Worm (Caenorhabditis elegans) whole organism, L4 larva: Measurements from ENCODE around the gene C25E10.10.

Source experiments
- Y105C5A.15 ChIP-seq: fragments of 200-800 bp; sonication (Bioruptor generic); IDR thresholded peaks from 2 replicates; pipeline ENCODE4 v1.3.6; 2022; ENCODE audit warnings: missing genetic modification characterization, missing compliant biosample characterization
- ceh-82 ChIP-seq: sonication (generic microtip); optimal IDR thresholded peaks from 2 replicates; lab custom pipeline; 2017; ENCODE audit warnings: missing biosample characterization, missing genetic modification characterization
- gei-8 ChIP-seq: fragments of 200-800 bp; sonication (Bioruptor generic); optimal IDR thresholded peaks from 2 replicates; lab custom pipeline; 2018; ENCODE audit warnings: mild to moderate bottlenecking, missing genetic modification characterization, missing compliant biosample characterization
- nhr-11 ChIP-seq: fragments of 150-350 bp; optimal IDR thresholded peaks from 2 replicates; lab custom pipeline; 2014; ENCODE audit warnings: missing biosample characterization, missing genetic modification characterization

DNA sequence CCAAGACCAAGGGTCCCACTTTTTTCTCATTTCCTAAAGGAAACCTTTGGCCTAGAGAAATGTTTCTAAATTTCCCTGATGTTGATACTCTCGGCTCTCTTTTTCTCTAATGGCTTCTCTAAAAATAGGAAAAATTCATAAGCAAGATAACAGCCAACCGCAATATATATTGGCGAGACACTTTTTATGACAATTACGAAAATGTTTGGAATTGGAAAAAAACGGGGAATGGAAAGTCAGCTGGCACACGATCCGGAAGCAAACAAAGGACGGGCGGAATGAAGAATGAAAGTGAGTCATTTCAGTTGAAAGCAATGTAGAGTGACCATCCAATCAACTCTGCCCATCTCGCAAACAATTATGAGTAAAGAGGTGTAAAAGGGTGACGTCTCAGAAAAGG lies 25.3 kb upstream of the C25E10.10 start:
- TF ChIP-seq gei-8 (no peak), nhr-11 (tag; lab: Kevin White, UChicago) (no peak), Y105C5A.15 (GFP tag; lab: Robert Waterston, UW) (no peak), ceh-82 (tag; lab: Kevin White, UChicago) (no peak)
